Worm (Caenorhabditis elegans) whole organism, early embryonic: Measurements from ENCODE around the gene C02B10.6.

Experiments used
- flt-1 ChIP-seq: fragments of 200-800 bp; sonication (Bioruptor generic); IDR thresholded peaks from 2 replicates; pipeline ENCODE4 v1.3.6; 2022; ENCODE audit warnings: missing genetic modification characterization, missing compliant biosample characterization
- tbx-11 ChIP-seq: fragments of 200-800 bp; sonication (Bioruptor generic); IDR thresholded peaks from 2 replicates; pipeline ENCODE4 v1.3.6; 2022; ENCODE audit warnings: missing genetic modification characterization, missing compliant biosample characterization

DNA sequence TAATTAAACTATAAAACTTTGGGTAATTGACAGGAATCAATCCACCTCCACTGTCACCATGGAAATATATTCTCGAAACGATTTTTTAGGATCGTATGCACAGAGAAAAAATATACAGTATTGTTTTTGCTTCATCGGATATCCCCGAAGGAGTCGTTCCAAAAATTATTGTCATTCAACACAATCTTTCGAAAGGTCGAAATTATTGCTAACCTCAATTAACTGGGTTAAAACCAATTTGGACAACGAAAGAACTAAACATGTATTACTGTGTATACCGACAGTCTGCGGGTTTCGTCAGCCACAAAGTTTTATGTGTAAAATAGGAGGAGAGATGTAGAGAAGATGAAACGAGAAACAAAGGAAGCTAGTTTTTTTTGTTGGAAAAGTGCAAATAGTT lies 7.4 kb upstream of the C02B10.6 start:
- no peak for TF ChIP-seq flt-1 (GFP tag; lab: Robert Waterston, UW)
- no peak for TF ChIP-seq tbx-11 (GFP tag; lab: Robert Waterston, UW)
